Worm (Caenorhabditis elegans) whole organism, midembryonic: ENCODE results near the gene Y57E12B.11.

Source experiments
- T22C8.4 ChIP-seq: fragments of 200-800 bp; sonication (Bioruptor generic); IDR thresholded peaks from 2 replicates; pipeline ENCODE4 v1.3.6; 2022; ENCODE audit warnings: missing genetic modification characterization, missing compliant biosample characterization
- cog-1 ChIP-seq: sonication (generic microtip); optimal IDR thresholded peaks from 2 replicates; lab custom pipeline; 2016; ENCODE audit warnings: missing genetic modification characterization, missing compliant biosample characterization
- flt-1 ChIP-seq: fragments of 200-800 bp; sonication (Bioruptor generic); IDR thresholded peaks from 2 replicates; pipeline ENCODE4 v1.3.6; 2022; ENCODE audit warnings: missing genetic modification characterization, missing compliant biosample characterization
- klf-2 ChIP-seq: fragments of 200-800 bp; sonication (Bioruptor generic); conservative IDR thresholded peaks from 2 replicates; pipeline ENCODE4 v1.3.6; 2022; ENCODE audit warnings: missing genetic modification reagents, missing genetic modification characterization, missing compliant biosample characterization
- med-1 ChIP-seq: sonication (generic microtip); optimal IDR thresholded peaks from 2 replicates; lab custom pipeline; 2017; ENCODE audit warnings: missing genetic modification characterization, mild to moderate bottlenecking, missing compliant biosample characterization, antibody characterized with exemption, missing genetic modification reagents; ENCODE audit not compliant: insufficient read depth
- ref-1 ChIP-seq: fragments of 200-800 bp; sonication (Bioruptor generic); conservative IDR thresholded peaks from 2 replicates; pipeline ENCODE4 v1.3.6; 2022; ENCODE audit warnings: missing genetic modification reagents, missing genetic modification characterization, missing compliant biosample characterization
- tab-1 ChIP-seq: fragments of 200-800 bp; sonication (Bioruptor generic); IDR thresholded peaks from 2 replicates; pipeline ENCODE4 v1.3.6; 2022; ENCODE audit warnings: missing genetic modification characterization, missing compliant biosample characterization
- ztf-23 ChIP-seq: fragments of 200-800 bp; sonication (Bioruptor generic); IDR thresholded peaks from 2 replicates; pipeline ENCODE4 v1.3.6; 2022; ENCODE audit warnings: missing genetic modification reagents, missing genetic modification characterization, missing compliant biosample characterization
- ztf-29 ChIP-seq: fragments of 200-800 bp; sonication (Bioruptor generic); IDR thresholded peaks from 2 replicates; pipeline ENCODE4 v1.3.6; 2022; ENCODE audit warnings: missing genetic modification reagents, missing genetic modification characterization, missing compliant biosample characterization

Y57E12B.11 gene

ce11 chrV:6900814-6901592 is 48.7 kb downstream of the Y57E12B.11 start:
- TF ChIP-seq ztf-23 (no peak), flt-1 (GFP tag; lab: Robert Waterston, UW) (no peak), tab-1 (no peak), med-1 (no peak), klf-2 (GFP tag; lab: Robert Waterston, UW) (no peak), cog-1 (tag; lab: Kevin White, UChicago) (no peak), ztf-29 (GFP tag; lab: Robert Waterston, UW) (no peak), ref-1 (no peak), T22C8.4 (GFP tag; lab: Robert Waterston, UW) (no peak)

ce11 chrV:6900173-6900638 is 49.5 kb downstream of the Y57E12B.11 start, which contains the start of gene odc-1:
Gene odc-1, minus strand, starts transcription at chrV:6900223.
- TF ChIP-seq ztf-23 (no peak), ztf-29 (GFP tag; lab: Robert Waterston, UW) (no peak), flt-1 (GFP tag; lab: Robert Waterston, UW) (no peak), tab-1 (no peak), cog-1 (tag; lab: Kevin White, UChicago) (no peak), klf-2 (GFP tag; lab: Robert Waterston, UW) (no peak), med-1 (no peak), ref-1 (no peak), T22C8.4 (GFP tag; lab: Robert Waterston, UW) (no peak)
